Fruit fly (Drosophila melanogaster) whole organism, pupa: ENCODE results near the gene dgt1.

Experiments
- CG10348 ChIP-seq: fragments of 200-800 bp; sonication (Bioruptor generic); IDR thresholded peaks from 2 replicates; pipeline ENCODE4 v1.3.6; 2022; ENCODE audit warnings: missing biosample characterization, missing genetic modification characterization
- EcR ChIP-seq: fragments of 200-800 bp; sonication (Bioruptor generic); optimal IDR thresholded peaks from 3 replicates; lab custom pipeline; 2019; ENCODE audit warnings: missing biosample characterization, missing genetic modification characterization, mild to moderate bottlenecking, moderate library complexity, missing genetic modification reagents
- fd96Ca ChIP-seq: fragments of 200-800 bp; sonication (Bioruptor generic); IDR thresholded peaks from 3 replicates; pipeline ENCODE4 v1.3.6; 2022; ENCODE audit warnings: missing biosample characterization, missing genetic modification characterization

dgt1 gene

DNA sequence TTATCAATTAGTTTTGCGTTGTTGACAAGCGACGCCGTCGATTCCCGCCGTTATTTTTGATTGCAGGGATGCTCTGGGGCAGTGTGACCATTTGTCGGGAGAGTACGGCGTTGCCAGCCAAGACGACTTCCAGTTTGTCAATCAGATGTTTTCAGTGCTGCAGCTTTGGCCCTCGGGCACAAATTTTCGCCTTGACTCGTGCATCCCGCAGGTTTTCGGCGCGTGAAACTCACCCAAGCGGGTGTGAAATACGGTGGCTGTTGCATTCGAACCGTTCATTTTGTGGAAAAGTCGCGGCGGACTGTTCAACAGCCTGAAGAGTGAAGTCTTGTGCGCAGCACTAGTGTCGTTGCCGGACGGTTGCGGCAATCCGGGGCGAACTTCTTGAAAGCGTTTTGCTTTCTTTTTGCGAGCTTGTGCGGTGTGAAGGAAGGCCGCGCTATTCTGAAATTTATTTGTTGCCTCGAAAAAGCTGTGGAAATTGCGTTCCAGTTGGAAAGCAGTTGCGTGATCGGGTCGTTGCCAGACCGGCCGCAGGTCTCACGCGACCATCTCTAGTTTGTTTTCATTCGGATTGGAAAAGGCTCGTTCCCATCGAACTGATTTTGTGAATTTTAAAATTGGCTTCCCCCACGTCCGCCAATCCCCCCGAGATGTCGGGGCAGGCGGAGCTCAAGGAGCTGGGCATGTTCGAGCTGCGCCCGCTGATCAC lies 50.5 kb downstream of the dgt1 start, which contains the start of the genes ca and ncd:
ca (plus strand) TSS at position 130 of the 712 bp plus-strand sequence.
ncd (minus strand) TSS at position 446 of the 712 bp plus-strand sequence.
- no peak for TF ChIP-seq fd96Ca (GFP tag; lab: Robert Waterston, UW)
- no peak for TF ChIP-seq EcR (GFP tag; lab: Kevin White, UChicago)
- no peak for TF ChIP-seq CG10348 (GFP tag; lab: Robert Waterston, UW)
